Fruit fly (Drosophila melanogaster): ENCODE measurements around the gene Vha13.
A peak's percentile ranks its signal among the peaks of the same experiment; 100 is the strongest.

Gene Vha13

dm6 chr3R:19644094-19644900 is at the start of gene Vha13 (continued):
- TF ChIP-seq CG11398 (GFP tag; optimal IDR thresholded peaks at IDR 0.05) = no peak
- peak; percentile 34; the same call in 1 of the 2 replicates for TF ChIP-seq esg (GFP tag; conservative IDR thresholded peaks at IDR 0.05)
- no peak for TF ChIP-seq grn (GFP tag; optimal IDR thresholded peaks at IDR 0.05)
- peak; percentile 26; the same call in 1 of the 2 replicates for TF ChIP-seq CG17328 (GFP tag; IDR thresholded peaks at IDR 0.05)
- TF ChIP-seq hb (GFP tag; IDR thresholded peaks at IDR 0.05; ENCODE audit: partially characterized antibody) = peak; percentile 52
- TF ChIP-seq Scr (GFP tag; IDR thresholded peaks at IDR 0.05; ENCODE audit: partially characterized antibody) = no peak
- no peak for TF ChIP-seq Neu2 (GFP tag; optimal IDR thresholded peaks at IDR 0.05; ENCODE audit: borderline replicate concordance)
- no peak for TF ChIP-seq trh (GFP tag; optimal IDR thresholded peaks at IDR 0.05)
- peak; percentile 22 for TF ChIP-seq CG18262 (tag; optimal IDR thresholded peaks at IDR 0.05)
- no peak for TF ChIP-seq CG16815 (GFP tag; optimal IDR thresholded peaks at IDR 0.05)
- TF ChIP-seq CG4854 (GFP tag; optimal IDR thresholded peaks at IDR 0.05) = no peak
- TF ChIP-seq crol (GFP tag; IDR thresholded peaks at IDR 0.05) = peak; percentile 82
- peak; percentile 14 for TF ChIP-seq CG5245 (GFP tag; optimal IDR thresholded peaks at IDR 0.05)
- peak in 1 of 2 experiments; percentile 53 for TF ChIP-seq Hr51 (GFP tag; optimal IDR thresholded peaks at IDR 0.05)
- TF ChIP-seq bab2 (GFP tag; optimal IDR thresholded peaks at IDR 0.05) = peak; percentile 16
- TF ChIP-seq Dad (GFP tag; optimal IDR thresholded peaks at IDR 0.05) = peak; percentile 31
- no peak for TF ChIP-seq CG18476 (GFP tag; optimal IDR thresholded peaks at IDR 0.05)
- no peak for TF ChIP-seq CG15011 (GFP tag; optimal IDR thresholded peaks at IDR 0.05)
- TF ChIP-seq br (optimal IDR thresholded peaks at IDR 0.05) = no peak
- TF ChIP-seq lov (optimal IDR thresholded peaks at IDR 0.05) = no peak
- TF ChIP-seq lov (GFP tag; IDR thresholded peaks at IDR 0.05) = peak; percentile 82
- TF ChIP-seq eyg (GFP tag; optimal IDR thresholded peaks at IDR 0.05) = no peak
- no peak for TF ChIP-seq D (optimal IDR thresholded peaks at IDR 0.05)
- TF ChIP-seq D (GFP tag; optimal IDR thresholded peaks at IDR 0.05) = no peak
- no peak for TF ChIP-seq Lhr (GFP tag; optimal IDR thresholded peaks at IDR 0.05)
- peak; percentile 49 for TF ChIP-seq run (tag; optimal IDR thresholded peaks at IDR 0.05)
- TF ChIP-seq tin (GFP tag; optimal IDR thresholded peaks at IDR 0.05) = peak; percentile 43
- TF ChIP-seq CG43689 (GFP tag; IDR thresholded peaks at IDR 0.05) = no peak
- TF ChIP-seq CG9876 (GFP tag; optimal IDR thresholded peaks at IDR 0.05) = peak; percentile 36
- TF ChIP-seq cg (GFP tag; optimal IDR thresholded peaks at IDR 0.05) = peak; percentile 69
- TF ChIP-seq CG6654 (GFP tag; optimal IDR thresholded peaks at IDR 0.05) = no peak
- peak; percentile 93 for TF ChIP-seq row (GFP tag; IDR thresholded peaks at IDR 0.05)
- no peak for TF ChIP-seq Bdp1 (GFP tag; optimal IDR thresholded peaks at IDR 0.05)
- no peak for TF ChIP-seq Awh (GFP tag; IDR thresholded peaks at IDR 0.05)
- TF ChIP-seq CG12391 (tag; optimal IDR thresholded peaks at IDR 0.05) = peak; percentile 36
- TF ChIP-seq sim (GFP tag; IDR thresholded peaks at IDR 0.05) = no peak
- TF ChIP-seq Chrac-16 (GFP tag; optimal IDR thresholded peaks at IDR 0.05) = peak; percentile 27
- peak; percentile 55 for TF ChIP-seq ssp (GFP tag; IDR thresholded peaks at IDR 0.05)
- no peak for TF ChIP-seq emc (GFP tag; optimal IDR thresholded peaks at IDR 0.05)
- TF ChIP-seq CG8089 (GFP tag; optimal IDR thresholded peaks at IDR 0.05) = peak; percentile 25
- TF ChIP-seq dmrt11E (tag; optimal IDR thresholded peaks at IDR 0.05) = peak; percentile 9
- no peak for TF ChIP-seq CG4282 (GFP tag; optimal IDR thresholded peaks at IDR 0.05)
- TF ChIP-seq tll (GFP tag; optimal IDR thresholded peaks at IDR 0.05) = no peak
- TF ChIP-seq CG7839 (tag; optimal IDR thresholded peaks at IDR 0.05) = peak; percentile 5
- no peak for TF ChIP-seq Hey (tag; optimal IDR thresholded peaks at IDR 0.05)
- no peak for TF ChIP-seq CG12942 (GFP tag; optimal IDR thresholded peaks at IDR 0.05)
- peak; percentile 88 for TF ChIP-seq Sry-δ (GFP tag; optimal IDR thresholded peaks at IDR 0.05)
- TF ChIP-seq CG17359 (tag; optimal IDR thresholded peaks at IDR 0.05) = no peak
- TF ChIP-seq kni (GFP tag; optimal IDR thresholded peaks at IDR 0.05) = peak; percentile 31
- peak in 1 of 2 experiments; percentile 3 for TF ChIP-seq chif (GFP tag; optimal IDR thresholded peaks at IDR 0.05)
